Worm (Caenorhabditis elegans) whole organism, young adult: ENCODE results near the gene T08A9.13.
"Not testable (repeated sequence)": the region's sequence is repeated elsewhere in the genome, so short reads cannot be mapped to it uniquely, and the experiment has no call there.

Experiments used
- B0336.3 ChIP-seq: fragments of 200-800 bp; sonication (Bioruptor generic); IDR thresholded peaks from 2 replicates; pipeline ENCODE4 v1.3.6; 2022; ENCODE audit warnings: missing genetic modification characterization, missing compliant biosample characterization
- F33H1.4 ChIP-seq: fragments of 200-800 bp; sonication (Bioruptor generic); IDR thresholded peaks from 2 replicates; pipeline ENCODE4 v1.3.6; 2022; ENCODE audit warnings: missing genetic modification reagents, missing genetic modification characterization, missing compliant biosample characterization
- F37B4.10 ChIP-seq: fragments of 200-800 bp; sonication (Bioruptor generic); IDR thresholded peaks from 2 replicates; pipeline ENCODE4 v1.3.6; 2022; ENCODE audit warnings: missing genetic modification characterization, missing compliant biosample characterization
- F39B2.1 ChIP-seq: fragments of 200-800 bp; sonication (Bioruptor generic); IDR thresholded peaks from 2 replicates; pipeline ENCODE4 v1.3.6; 2022; ENCODE audit warnings: missing genetic modification reagents, missing genetic modification characterization, missing compliant biosample characterization
- F55B11.4 ChIP-seq: sonication (generic microtip); optimal IDR thresholded peaks from 2 replicates; lab custom pipeline; 2016; ENCODE audit warnings: missing compliant biosample characterization, missing genetic modification characterization, borderline replicate concordance; ENCODE audit not compliant: insufficient read depth
- F57A8.1 ChIP-seq: fragments of 200-800 bp; sonication (Bioruptor generic); optimal IDR thresholded peaks from 2 replicates; lab custom pipeline; 2018; ENCODE audit warnings: mild to moderate bottlenecking, missing genetic modification characterization, moderate library complexity, missing compliant biosample characterization
- F57C9.4 ChIP-seq: sonication (generic microtip); optimal IDR thresholded peaks from 2 replicates; lab custom pipeline; 2017; ENCODE audit warnings: mild to moderate bottlenecking, missing genetic modification characterization, missing compliant biosample characterization
- T07F8.4 ChIP-seq: sonication (generic microtip); optimal IDR thresholded peaks from 2 replicates; lab custom pipeline; 2016; ENCODE audit warnings: mild to moderate bottlenecking, missing genetic modification characterization, moderate library complexity, missing compliant biosample characterization
- Y67H2A.10 ChIP-seq: fragments of 200-800 bp; sonication (Bioruptor generic); conservative IDR thresholded peaks from 2 replicates; pipeline ENCODE4 v1.3.6; 2022; ENCODE audit warnings: missing genetic modification reagents, missing genetic modification characterization, missing compliant biosample characterization
- Y95B8A.8 ChIP-seq: fragments of 200-800 bp; sonication (Bioruptor generic); IDR thresholded peaks from 2 replicates; pipeline ENCODE4 v1.3.6; 2022; ENCODE audit warnings: missing genetic modification reagents, missing genetic modification characterization, missing compliant biosample characterization
- ZK185.1 ChIP-seq: sonication (generic microtip); optimal IDR thresholded peaks from 2 replicates; lab custom pipeline; 2016; ENCODE audit warnings: mild to moderate bottlenecking, missing genetic modification characterization, missing compliant biosample characterization; ENCODE audit not compliant: poor library complexity, severe bottlenecking
- bed-2 ChIP-seq: fragments of 200-800 bp; sonication (Bioruptor generic); IDR thresholded peaks from 2 replicates; pipeline ENCODE4 v1.3.6; 2022; ENCODE audit warnings: missing genetic modification reagents, missing genetic modification characterization, missing compliant biosample characterization
- cebp-2 ChIP-seq: fragments of 200-800 bp; sonication (Bioruptor generic); IDR thresholded peaks from 2 replicates; pipeline ENCODE4 v1.3.6; 2022; ENCODE audit warnings: missing genetic modification characterization, missing compliant biosample characterization
- ceh-79 ChIP-seq: sonication (generic microtip); optimal IDR thresholded peaks from 2 replicates; lab custom pipeline; 2017; ENCODE audit warnings: mild to moderate bottlenecking, missing genetic modification characterization, missing compliant biosample characterization
- egl-44 ChIP-seq: fragments of 200-800 bp; sonication (Bioruptor generic); IDR thresholded peaks from 2 replicates; pipeline ENCODE4 v1.3.6; 2022; ENCODE audit warnings: missing genetic modification reagents, missing genetic modification characterization, missing compliant biosample characterization
- ekl-4 ChIP-seq: fragments of 200-800 bp; sonication (Bioruptor generic); IDR thresholded peaks from 2 replicates; pipeline ENCODE4 v1.3.6; 2022; ENCODE audit warnings: missing genetic modification reagents, missing genetic modification characterization, missing compliant biosample characterization
- him-1 ChIP-seq: sonication (generic microtip); optimal IDR thresholded peaks from 2 replicates; lab custom pipeline; 2016; ENCODE audit warnings: missing genotype, missing genetic modification reagents, missing genetic modification characterization, missing compliant biosample characterization
- hlh-12 ChIP-seq: sonication (generic microtip); optimal IDR thresholded peaks from 2 replicates; lab custom pipeline; 2016; ENCODE audit warnings: missing genetic modification characterization, missing compliant biosample characterization
- hmg-1.2 ChIP-seq: fragments of 200-800 bp; sonication (Bioruptor generic); IDR thresholded peaks from 2 replicates; pipeline ENCODE4 v1.3.6; 2022; ENCODE audit warnings: missing genetic modification reagents, missing genetic modification characterization, missing compliant biosample characterization
- let-526 ChIP-seq: fragments of 200-800 bp; sonication (Bioruptor generic); IDR thresholded peaks from 2 replicates; pipeline ENCODE4 v1.3.6; 2022; ENCODE audit warnings: missing genetic modification reagents, missing genetic modification characterization, missing compliant biosample characterization
- lsl-1 ChIP-seq: fragments of 200-800 bp; sonication (Bioruptor generic); optimal IDR thresholded peaks from 2 replicates; lab custom pipeline; 2018; ENCODE audit warnings: mild to moderate bottlenecking, missing genetic modification characterization, moderate library complexity, missing compliant biosample characterization
- madf-10 ChIP-seq: sonication (generic microtip); optimal IDR thresholded peaks from 2 replicates; lab custom pipeline; 2016; ENCODE audit warnings: mild to moderate bottlenecking, missing genetic modification characterization, missing compliant biosample characterization
- madf-3 ChIP-seq: fragments of 200-800 bp; sonication (Bioruptor generic); IDR thresholded peaks from 2 replicates; pipeline ENCODE4 v1.3.6; 2022; ENCODE audit warnings: missing genetic modification reagents, missing genetic modification characterization, missing compliant biosample characterization
- madf-8 ChIP-seq: fragments of 200-800 bp; sonication (Bioruptor generic); conservative IDR thresholded peaks from 2 replicates; pipeline ENCODE4 v1.3.6; 2022; ENCODE audit warnings: missing genetic modification reagents, missing genetic modification characterization, missing compliant biosample characterization
- mel-28 ChIP-seq: sonication (generic microtip); optimal IDR thresholded peaks from 2 replicates; lab custom pipeline; 2016; ENCODE audit warnings: borderline replicate concordance, mild to moderate bottlenecking, missing genetic modification characterization, missing compliant biosample characterization
- mes-4 ChIP-seq: sonication (generic microtip); optimal IDR thresholded peaks from 2 replicates; lab custom pipeline; 2016; ENCODE audit warnings: missing genotype, missing genetic modification characterization, missing compliant biosample characterization
- nhr-179 ChIP-seq: sonication (generic microtip); optimal IDR thresholded peaks from 2 replicates; lab custom pipeline; 2016; ENCODE audit warnings: mild to moderate bottlenecking, missing genetic modification characterization, missing compliant biosample characterization
- nhr-80 ChIP-seq: sonication (generic microtip); optimal IDR thresholded peaks from 2 replicates; lab custom pipeline; 2016; ENCODE audit warnings: missing genetic modification characterization, missing compliant biosample characterization
- nhr-90 ChIP-seq: sonication (generic microtip); optimal IDR thresholded peaks from 2 replicates; lab custom pipeline; 2016; ENCODE audit warnings: missing genotype, mild to moderate bottlenecking, missing genetic modification characterization, missing compliant biosample characterization
- pha-4 ChIP-seq: fragments of 150-350 bp; sonication (generic microtip); optimal IDR thresholded peaks from 2 replicates; lab custom pipeline; 2014; ENCODE audit warnings: missing biosample characterization, missing genetic modification reagents, missing genetic modification characterization
- tbx-9 ChIP-seq: sonication (generic microtip); optimal IDR thresholded peaks from 2 replicates; lab custom pipeline; 2016; ENCODE audit warnings: borderline replicate concordance, missing genetic modification characterization, inconsistent platforms, missing compliant biosample characterization
- xnd-1 ChIP-seq: sonication (generic microtip); optimal IDR thresholded peaks from 2 replicates; lab custom pipeline; 2016; ENCODE audit warnings: missing genotype, missing genetic modification reagents, missing genetic modification characterization, missing compliant biosample characterization
- zfh-2 ChIP-seq: fragments of 200-800 bp; sonication (Bioruptor generic); conservative IDR thresholded peaks from 2 replicates; pipeline ENCODE4 v1.3.6; 2022; ENCODE audit warnings: missing genetic modification reagents, missing genetic modification characterization, missing compliant biosample characterization
- ztf-3 ChIP-seq: fragments of 200-800 bp; sonication (Bioruptor generic); optimal IDR thresholded peaks from 2 replicates; lab custom pipeline; 2018; ENCODE audit warnings: mild to moderate bottlenecking, missing genetic modification characterization, missing compliant biosample characterization

Gene T08A9.13

DNA sequence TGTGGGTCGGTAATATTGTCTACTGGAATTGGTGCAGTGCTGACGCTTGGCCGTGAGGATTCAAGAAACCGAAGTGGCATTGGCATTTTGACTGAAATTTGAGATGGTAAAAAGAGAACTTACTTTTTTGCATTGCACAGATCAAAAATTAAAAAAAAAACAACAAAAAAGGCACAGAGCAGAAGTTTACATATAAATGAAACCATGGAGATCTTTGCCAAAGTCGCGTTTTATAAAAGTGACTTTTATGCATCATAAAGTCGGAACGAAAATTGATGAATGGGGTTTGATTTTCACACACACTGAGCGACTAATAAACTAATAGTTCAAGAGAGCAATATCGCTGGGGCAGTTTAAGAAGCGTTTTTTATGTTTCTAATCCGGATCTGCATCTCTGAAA is at the start of gene T08A9.13:
T08A9.13 (minus strand) TSS at position 101 of the 400 bp plus-strand sequence.
- TF ChIP-seq mes-4 (tag; lab: Kevin White, UChicago) (no peak), mel-28 (tag; lab: Kevin White, UChicago) (no peak), egl-44 (no peak), Y67H2A.10 (GFP tag; lab: Robert Waterston, UW) (no peak), F37B4.10 (GFP tag; lab: Robert Waterston, UW) (no peak)

DNA sequence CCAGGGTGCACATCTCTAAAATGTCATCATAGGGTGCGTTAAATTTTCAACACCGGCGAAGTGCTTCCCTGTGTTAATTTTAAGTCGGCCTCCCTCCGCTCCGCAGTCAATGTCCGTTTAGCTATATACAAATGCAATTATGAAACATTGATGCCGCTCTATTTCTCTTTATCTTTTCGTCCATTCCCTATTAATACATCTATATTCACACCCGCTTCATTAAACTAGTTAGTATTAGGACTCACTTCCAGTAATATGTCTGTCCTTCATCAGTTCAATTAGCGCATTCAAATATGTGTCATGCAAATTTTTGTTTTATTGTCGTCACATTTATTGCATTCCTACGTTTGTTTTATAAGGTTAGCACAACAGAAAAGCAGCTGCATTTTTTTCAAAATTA is 49.7 kb upstream of the T08A9.13 start:
- TF ChIP-seq F55B11.4 (tag; lab: Kevin White, UChicago) (no peak), ceh-79 (tag; lab: Kevin White, UChicago) (no peak)
- TF ChIP-seq, all 124 proteins: peak for 0

DNA sequence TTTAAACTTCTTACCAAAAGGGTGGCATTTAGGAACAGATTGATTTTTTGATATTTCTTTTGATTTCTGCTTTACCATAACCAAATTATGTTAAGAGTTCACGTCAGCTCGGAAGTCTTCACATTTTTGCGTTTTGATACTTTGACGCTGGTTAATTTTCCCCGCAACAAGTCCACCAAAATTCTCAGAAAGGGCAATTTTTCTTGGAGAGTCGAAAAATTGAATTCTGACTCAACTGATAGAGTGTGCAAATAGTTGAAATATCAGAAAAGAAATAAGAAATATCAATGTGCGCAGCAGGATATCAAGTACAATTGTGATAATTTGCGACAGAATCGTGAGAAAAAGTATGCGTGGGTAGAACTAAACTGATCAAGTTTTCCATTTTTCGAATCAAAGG is 47.5 kb upstream of the T08A9.13 start:
- TF ChIP-seq nhr-179 (tag; lab: Kevin White, UChicago) (no peak), bed-2 (GFP tag; lab: Robert Waterston, UW) (no peak), F39B2.1 (no peak), mel-28 (tag; lab: Kevin White, UChicago) (no peak), madf-3 (GFP tag; lab: Robert Waterston, UW) (no peak), hmg-1.2 (no peak), let-526 (GFP tag; lab: Robert Waterston, UW) (no peak), Y95B8A.8 (GFP tag; lab: Robert Waterston, UW) (no peak)

DNA sequence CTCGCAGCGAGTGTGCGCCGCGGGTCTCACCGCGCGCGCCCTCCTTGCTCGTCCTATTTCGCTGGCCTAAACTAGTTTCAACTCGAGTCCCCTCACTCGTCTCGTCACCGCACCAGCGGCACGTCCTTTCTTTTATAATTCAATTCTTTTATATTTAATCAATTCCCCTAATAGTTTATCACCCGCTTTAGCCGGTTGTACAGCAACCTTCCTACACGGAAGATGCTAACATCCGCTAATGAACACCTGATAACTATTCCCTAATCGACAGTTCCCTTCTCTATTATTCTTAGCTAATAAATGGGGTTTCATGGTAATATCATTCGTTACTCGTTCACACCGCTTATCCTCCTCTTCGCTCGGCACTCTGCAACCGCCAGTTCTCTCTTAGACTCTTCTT is 43.0 kb upstream of the T08A9.13 start, which contains the start of gene C56G3.2:
C56G3.2 (plus strand) TSS at position 301 of the 400 bp plus-strand sequence.
- not testable (repeated sequence) for TF ChIP-seq him-1 (tag; lab: Kevin White, UChicago); lsl-1; pha-4 (tag; lab: Kevin White, UChicago)
- TF ChIP-seq, all 124 proteins: peak for 0; not testable (repeated sequence) for 124

DNA sequence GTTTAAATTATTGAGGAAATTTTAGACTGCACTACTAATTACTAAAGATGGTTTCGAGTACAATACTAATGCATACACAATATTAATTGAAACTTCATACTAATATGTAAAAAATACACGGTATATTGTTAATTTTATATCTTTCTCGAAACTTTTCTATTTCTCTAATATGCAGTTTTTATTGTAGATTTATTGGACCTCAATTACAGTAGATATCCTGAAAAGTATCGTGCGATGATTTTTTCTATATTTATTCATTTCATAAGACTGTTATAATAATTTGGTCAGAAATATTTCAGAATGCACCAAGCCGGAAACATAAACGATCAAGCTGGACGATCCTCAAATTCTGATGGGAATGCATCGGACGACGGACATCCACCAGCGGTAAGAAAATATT is 21.5 kb upstream of the T08A9.13 start, which contains the start of gene C07D8.5:
C07D8.5 (plus strand) TSS at position 301 of the 400 bp plus-strand sequence.
- TF ChIP-seq F33H1.4 (no peak), madf-8 (no peak), hlh-12 (tag; lab: Kevin White, UChicago) (no peak), xnd-1 (tag; lab: Kevin White, UChicago) (no peak), F57C9.4 (tag; lab: Kevin White, UChicago) (no peak), mel-28 (tag; lab: Kevin White, UChicago) (no peak), tbx-9 (no peak), F57A8.1 (GFP tag; lab: Kevin White, UChicago) (no peak), zfh-2 (GFP tag; lab: Robert Waterston, UW) (no peak), cebp-2 (GFP tag; lab: Robert Waterston, UW) (no peak), let-526 (GFP tag; lab: Robert Waterston, UW) (no peak), nhr-90 (tag; lab: Kevin White, UChicago) (no peak), ekl-4 (no peak), B0336.3 (GFP tag; lab: Robert Waterston, UW) (no peak), madf-10 (no peak), T07F8.4 (tag; lab: Kevin White, UChicago) (no peak)

DNA sequence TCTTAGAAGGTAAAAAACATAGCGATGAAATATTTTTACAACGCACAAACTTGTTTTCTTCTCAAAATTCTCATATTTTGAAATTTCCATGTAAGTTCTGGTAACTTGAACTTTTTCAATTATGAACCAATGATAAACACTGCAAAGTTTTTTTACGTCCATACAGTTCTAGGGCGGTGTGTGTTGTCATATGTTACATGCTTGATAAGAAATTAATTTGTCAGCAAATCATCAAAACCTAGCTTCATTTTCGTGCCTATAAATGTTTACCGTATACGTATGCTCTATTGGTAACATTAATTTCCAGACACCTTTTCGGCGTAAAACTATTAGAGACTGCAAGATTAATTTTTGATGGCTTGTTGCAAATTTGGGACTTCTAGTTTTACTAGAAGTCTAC is 21.0 kb upstream of the T08A9.13 start:
- TF ChIP-seq nhr-80 (tag; lab: Kevin White, UChicago) (peak; percentile 19), ztf-3 (no peak), ZK185.1 (tag; lab: Kevin White, UChicago) (no peak)
